Worm (Caenorhabditis elegans): ENCODE data around the gene plc-4.

The plc-4 gene

ce11 chrIV:7473159-7473649, 39.3 kb downstream of the plc-4 start, which contains the start of the genes plk-3 and F55G1.6 (continued):
- TF ChIP-seq ztf-28 (GFP tag; IDR thresholded peaks at IDR 0.05) (no peak), let-526 (GFP tag; IDR thresholded peaks at IDR 0.05) (no peak), rpc-1 (optimal IDR thresholded peaks at IDR 0.05) (no peak), rpc-1 (tag; optimal IDR thresholded peaks at IDR 0.05) (no peak), hmg-1.2 (GFP tag; IDR thresholded peaks at IDR 0.05) (peak; percentile 12; the same call in 1 of the 2 replicates), snpc-4 (GFP tag; optimal IDR thresholded peaks at IDR 0.05) (no peak), snpc-4 (tag; optimal IDR thresholded peaks at IDR 0.05) (peak in 1 of 4 experiments; percentile 20), T07F8.4 (tag; optimal IDR thresholded peaks at IDR 0.05) (no peak), snpc-1.3 (tag; optimal IDR thresholded peaks at IDR 0.05; ENCODE audit: insufficient read depth) (peak; percentile 20), F57A8.1 (GFP tag; optimal IDR thresholded peaks at IDR 0.05) (no peak), madf-10 (tag; optimal IDR thresholded peaks at IDR 0.05) (no peak), bed-1 (GFP tag; IDR thresholded peaks at IDR 0.05) (no peak), unc-130 (GFP tag; optimal IDR thresholded peaks at IDR 0.05) (no peak), ceh-40 (GFP tag; IDR thresholded peaks at IDR 0.05) (no peak), pha-4 (tag; optimal IDR thresholded peaks at IDR 0.05) (no peak), lsl-1 (GFP tag; optimal IDR thresholded peaks at IDR 0.05) (peak; percentile 80), nhr-179 (tag; optimal IDR thresholded peaks at IDR 0.05) (no peak), hlh-12 (tag; optimal IDR thresholded peaks at IDR 0.05) (no peak), snpc-1.1 (tag; optimal IDR thresholded peaks at IDR 0.05; ENCODE audit: insufficient read depth) (no peak), T26A5.8 (tag; optimal IDR thresholded peaks at IDR 0.05) (no peak), hlh-26 (GFP tag; conservative IDR thresholded peaks at IDR 0.05) (no peak), rcor-1 (GFP tag; IDR thresholded peaks at IDR 0.05) (peak; percentile 24; the same call in 1 of the 2 replicates), athp-1 (tag; optimal IDR thresholded peaks at IDR 0.05) (no peak), C17E4.6 (GFP tag; IDR thresholded peaks at IDR 0.05) (no peak), atf-7 (tag; optimal IDR thresholded peaks at IDR 0.05) (no peak), fkh-3 (tag; optimal IDR thresholded peaks at IDR 0.05) (no peak), dox-1 (GFP tag; IDR thresholded peaks at IDR 0.05) (no peak), K11D2.4 (GFP tag; IDR thresholded peaks at IDR 0.05) (no peak), dpff-1 (tag; optimal IDR thresholded peaks at IDR 0.05) (no peak), hrde-1 (tag; optimal IDR thresholded peaks at IDR 0.05; ENCODE audit: borderline replicate concordance) (no peak), die-1 (tag; optimal IDR thresholded peaks at IDR 0.05) (no peak), ztf-18 (tag; optimal IDR thresholded peaks at IDR 0.05) (no peak), Y56A3A.18 (GFP tag; IDR thresholded peaks at IDR 0.05) (no peak), somi-1 (GFP tag; optimal IDR thresholded peaks at IDR 0.05) (no peak), bed-2 (GFP tag; IDR thresholded peaks at IDR 0.05) (no peak), ekl-4 (GFP tag; IDR thresholded peaks at IDR 0.05) (no peak), nhr-27 (tag; optimal IDR thresholded peaks at IDR 0.05) (no peak), F37B4.10 (GFP tag; IDR thresholded peaks at IDR 0.05) (no peak), nfya-1 (tag; optimal IDR thresholded peaks at IDR 0.05; ENCODE audit: borderline replicate concordance, insufficient read depth) (no peak), ets-4 (GFP tag; optimal IDR thresholded peaks at IDR 0.05) (no peak), ceh-100 (GFP tag; IDR thresholded peaks at IDR 0.05) (no peak), egrh-3 (GFP tag; IDR thresholded peaks at IDR 0.05) (no peak), mes-4 (tag; optimal IDR thresholded peaks at IDR 0.05) (no peak), nhr-120 (GFP tag; IDR thresholded peaks at IDR 0.05) (no peak), F52B5.7 (tag; optimal IDR thresholded peaks at IDR 0.05) (no peak), F10E7.11 (tag; optimal IDR thresholded peaks at IDR 0.05) (no peak), F39B2.1 (GFP tag; IDR thresholded peaks at IDR 0.05) (no peak), tbp1 (GFP tag; optimal IDR thresholded peaks at IDR 0.05) (peak; percentile 10), snpc-3.4 (tag; optimal IDR thresholded peaks at IDR 0.05) (peak; percentile 53), ztf-25 (GFP tag; IDR thresholded peaks at IDR 0.05) (no peak)

Measured in whole organism, young adult.